Worm (Caenorhabditis elegans): ENCODE data around the gene fbxb-25.
"Not testable (repeated sequence)": the region's sequence is repeated elsewhere in the genome, so short reads cannot be mapped to it uniquely, and the experiment has no call there.

fbxb-25 gene

DNA sequence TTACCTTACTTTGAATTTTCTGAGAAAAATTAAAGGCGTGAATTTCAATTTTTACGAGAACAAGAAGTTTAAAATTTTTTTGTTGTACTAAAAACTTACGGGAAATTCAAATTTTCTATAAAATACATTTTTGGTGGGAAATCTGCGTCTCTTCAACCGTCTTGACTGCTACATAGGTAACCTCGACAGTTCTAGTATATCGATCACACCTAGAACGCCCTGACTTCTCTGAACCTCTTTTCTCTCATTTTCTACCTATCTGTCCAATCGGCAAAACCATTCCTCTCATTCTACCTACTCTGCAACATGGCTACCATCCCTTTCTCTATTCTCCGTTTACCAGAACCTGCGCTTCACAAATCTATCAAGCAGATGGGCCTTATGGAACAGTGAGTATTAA is at the start of gene fbxb-25:
fbxb-25 (plus strand) TSS at position 301 of the 400 bp plus-strand sequence.
- no peak for TF ChIP-seq unc-62 (GFP tag; optimal IDR thresholded peaks at IDR 0.05)

DNA sequence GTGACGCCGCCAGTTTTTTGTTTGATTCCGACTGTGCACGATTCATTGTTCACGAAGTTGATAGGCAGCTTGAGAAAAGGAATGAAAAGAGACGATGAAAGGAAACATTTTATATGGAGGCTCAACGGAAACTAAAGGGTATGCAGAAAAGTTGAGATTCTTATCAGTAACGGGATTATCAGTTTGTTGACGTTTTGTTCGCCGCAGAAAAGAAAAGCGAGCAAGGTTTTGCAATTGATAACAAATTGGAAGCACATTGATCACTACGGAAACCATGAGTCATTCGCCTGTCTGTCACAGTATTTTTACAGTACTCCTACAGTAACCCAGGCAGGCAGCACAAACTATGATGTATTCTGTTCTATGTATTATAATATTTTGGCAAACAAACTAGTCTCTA is 47.9 kb upstream of the fbxb-25 start:
- no peak for TF ChIP-seq unc-62 (GFP tag; optimal IDR thresholded peaks at IDR 0.05)

DNA sequence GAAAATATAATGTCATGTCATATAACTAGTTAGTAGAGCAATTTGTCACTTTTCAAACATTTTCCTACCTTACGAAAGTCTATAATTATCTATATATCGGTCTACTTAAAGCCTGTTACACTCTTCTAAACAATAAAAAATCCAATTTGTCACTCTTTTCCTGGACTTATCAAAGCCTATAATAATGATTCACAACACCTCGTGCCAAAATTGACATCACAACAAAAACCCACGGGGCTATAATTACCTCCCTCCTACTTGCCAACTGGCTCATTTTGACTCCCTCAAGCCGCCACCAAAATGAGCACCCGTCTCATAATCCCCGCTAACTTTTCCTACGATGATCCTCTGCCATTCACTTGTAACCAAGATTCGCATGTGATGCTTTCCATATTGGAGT is 47.5 kb upstream of the fbxb-25 start, which contains the start of gene srg-20:
srg-20 (plus strand) TSS at position 301 of the 400 bp plus-strand sequence.
- not testable (repeated sequence) for TF ChIP-seq unc-62 (GFP tag; optimal IDR thresholded peaks at IDR 0.05)

- TF ChIP-seq unc-62 (GFP tag; optimal IDR thresholded peaks at IDR 0.05): no peak
Observed at ce11 chrII:1640496-1640895, 43.3 kb upstream of the fbxb-25 start, which contains the start of gene srh-72. TSS of gene srh-72 (minus strand) at chrII:1640596.

ce11 chrII:1644777-1645348 is 39.0 kb upstream of the fbxb-25 start, which contains the start of gene ZC204.6:
TSS of gene ZC204.6 (minus strand) at chrII:1644827.
- no peak for TF ChIP-seq unc-62 (GFP tag; optimal IDR thresholded peaks at IDR 0.05)

- no peak for TF ChIP-seq unc-62 (GFP tag; optimal IDR thresholded peaks at IDR 0.05)
Observed at ce11 chrII:1646199-1646598, 37.6 kb upstream of the fbxb-25 start, which contains the start of gene ZC204.17. TSS of gene ZC204.17 (minus strand) at chrII:1646299.

- no peak for TF ChIP-seq unc-62 (GFP tag; optimal IDR thresholded peaks at IDR 0.05)
Observed at ce11 chrII:1648768-1649167, 35.1 kb upstream of the fbxb-25 start, which contains the start of gene fbxb-21. TSS of gene fbxb-21 (minus strand) at chrII:1648868.

DNA sequence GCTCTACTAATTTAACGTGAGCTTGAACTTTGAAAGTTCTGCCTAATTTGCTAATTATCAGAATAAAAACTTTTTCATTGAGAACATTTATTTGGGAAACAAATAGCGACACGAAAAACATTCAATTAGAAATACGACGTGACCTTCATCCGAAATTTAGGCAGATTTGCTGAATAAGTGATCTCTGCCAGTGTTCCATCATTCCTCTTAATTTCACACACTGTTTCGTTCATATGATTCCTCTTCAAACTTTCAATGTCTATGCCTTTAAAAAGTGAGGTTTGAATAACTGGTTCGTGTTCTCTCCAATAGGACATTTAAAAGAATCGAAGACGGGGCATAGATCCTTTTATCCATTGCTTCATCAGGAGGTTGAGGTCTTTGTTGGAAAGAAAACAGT is 33.3 kb upstream of the fbxb-25 start, which contains the start of gene fbxb-20:
fbxb-20 (minus strand) TSS at position 101 of the 400 bp plus-strand sequence.
- TF ChIP-seq unc-62 (GFP tag; optimal IDR thresholded peaks at IDR 0.05): no peak

DNA sequence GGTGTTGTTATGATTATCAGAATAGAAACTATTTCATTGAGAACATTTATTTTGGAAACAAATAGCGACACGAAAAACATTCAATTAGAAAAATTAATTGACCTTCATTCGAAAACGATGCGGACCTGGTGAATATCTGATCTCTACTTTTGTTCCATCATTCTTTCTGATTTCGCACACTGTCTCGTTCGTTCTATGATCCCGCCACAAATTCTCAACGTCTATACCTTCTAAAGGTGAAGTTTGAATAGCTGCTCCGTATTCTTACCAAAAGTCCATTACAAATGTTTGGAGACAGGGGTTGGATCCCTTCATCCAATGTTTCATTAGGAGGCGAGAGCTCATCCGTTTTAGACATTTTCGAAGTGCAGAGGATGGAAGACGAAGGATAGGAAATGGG is 32.0 kb upstream of the fbxb-25 start, which contains the start of gene fbxb-16:
fbxb-16 (minus strand) TSS at position 101 of the 400 bp plus-strand sequence.
- TF ChIP-seq unc-62 (GFP tag; optimal IDR thresholded peaks at IDR 0.05): no peak

ce11 chrII:1653397-1653796 is 30.4 kb upstream of the fbxb-25 start, which contains the start of gene fbxb-15:
TSS of gene fbxb-15 (minus strand) at chrII:1653497.
- TF ChIP-seq unc-62 (GFP tag; optimal IDR thresholded peaks at IDR 0.05): no peak

- no peak for TF ChIP-seq unc-62 (GFP tag; optimal IDR thresholded peaks at IDR 0.05)
Observed at ce11 chrII:1654917-1655316, 28.9 kb upstream of the fbxb-25 start, which contains the start of gene btb-12. TSS of gene btb-12 (plus strand) at chrII:1655217.

ce11 chrII:1657202-1657601 is 26.6 kb upstream of the fbxb-25 start, which contains the start of gene ZC204.12:
TSS of gene ZC204.12 (minus strand) at chrII:1657302.
- no peak for TF ChIP-seq unc-62 (GFP tag; optimal IDR thresholded peaks at IDR 0.05)

DNA sequence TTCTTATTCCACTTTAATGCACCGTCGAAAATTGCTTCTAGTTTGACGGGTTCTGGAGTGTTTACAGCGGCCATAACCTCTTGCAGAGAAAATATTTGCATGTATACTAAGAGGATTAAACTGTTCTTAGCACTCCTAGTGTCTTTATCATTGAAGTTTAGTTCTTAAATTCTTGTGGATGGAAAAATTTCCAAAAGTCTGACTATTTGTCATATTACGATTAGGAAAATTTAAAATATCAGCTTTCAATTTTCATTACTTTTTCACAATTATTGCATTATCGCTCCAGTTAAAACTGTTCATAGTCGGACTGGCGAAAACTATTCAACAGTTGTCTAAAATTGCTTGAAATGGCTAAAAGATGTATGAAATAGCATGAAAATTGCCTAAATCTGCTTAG is 23.0 kb upstream of the fbxb-25 start, which contains the start of gene ZC204.13:
ZC204.13 (minus strand) TSS at position 101 of the 400 bp plus-strand sequence.
- not testable (repeated sequence) for TF ChIP-seq unc-62 (GFP tag; optimal IDR thresholded peaks at IDR 0.05)

DNA sequence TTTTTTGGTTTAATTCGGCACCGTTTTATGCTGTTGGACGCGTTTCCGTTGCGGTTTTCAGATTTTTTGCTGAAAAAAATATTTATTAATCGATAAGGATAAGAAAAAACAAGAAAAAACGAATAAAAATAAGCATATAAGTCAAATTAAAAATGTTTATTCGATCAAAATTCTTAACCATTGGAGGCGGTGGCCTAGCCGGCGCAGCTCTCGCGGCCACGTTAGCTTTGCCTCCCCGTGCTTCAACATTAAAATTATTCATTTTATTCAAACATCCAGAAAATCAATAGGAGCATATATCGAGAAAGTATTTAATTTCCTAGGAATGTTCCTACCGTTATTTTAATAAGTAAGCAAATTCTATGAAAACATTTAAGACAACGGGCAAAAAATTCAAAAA is 21.0 kb upstream of the fbxb-25 start, which contains the start of gene ZC204.14:
ZC204.14 (minus strand) TSS at position 69 of the 400 bp plus-strand sequence.
- TF ChIP-seq unc-62 (GFP tag; optimal IDR thresholded peaks at IDR 0.05): no peak

DNA sequence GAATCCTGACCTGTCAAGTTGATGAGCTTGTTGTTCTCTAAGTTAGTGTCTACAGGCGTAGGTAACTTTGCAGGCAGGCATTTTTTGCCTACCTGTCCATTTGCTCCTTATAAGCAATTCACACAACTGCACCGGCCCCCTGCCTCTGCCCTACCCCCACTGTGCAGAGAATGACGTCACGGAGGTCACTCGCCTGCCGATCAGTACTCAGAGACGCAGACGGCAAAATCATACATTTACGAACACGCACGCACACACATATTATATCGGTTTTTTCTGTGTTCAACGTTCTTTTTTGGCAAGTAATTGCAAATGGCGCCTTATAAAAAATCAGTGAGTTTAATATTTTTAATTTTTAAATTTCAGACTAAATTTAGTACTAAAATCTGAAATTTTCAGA is 20.3 kb upstream of the fbxb-25 start, which contains the start of gene duxl-1:
duxl-1 (plus strand) TSS at position 184 of the 400 bp plus-strand sequence.
- no peak for TF ChIP-seq unc-62 (GFP tag; optimal IDR thresholded peaks at IDR 0.05)

ce11 chrII:1666025-1666424 is 17.8 kb upstream of the fbxb-25 start, which contains the start of gene srlf-29:
TSS of gene srlf-29 (plus strand) at chrII:1666325.
- TF ChIP-seq unc-62 (GFP tag; optimal IDR thresholded peaks at IDR 0.05): no peak

- no peak for TF ChIP-seq unc-62 (GFP tag; optimal IDR thresholded peaks at IDR 0.05)
Observed at ce11 chrII:1668913-1669312, 14.9 kb upstream of the fbxb-25 start, which contains the start of gene srw-97. TSS of gene srw-97 (minus strand) at chrII:1669013.

Data from whole organism, dauer.